Fruit fly (Drosophila melanogaster): ENCODE results near the gene Peritrophin-15a.

Peritrophin-15a gene

DNA sequence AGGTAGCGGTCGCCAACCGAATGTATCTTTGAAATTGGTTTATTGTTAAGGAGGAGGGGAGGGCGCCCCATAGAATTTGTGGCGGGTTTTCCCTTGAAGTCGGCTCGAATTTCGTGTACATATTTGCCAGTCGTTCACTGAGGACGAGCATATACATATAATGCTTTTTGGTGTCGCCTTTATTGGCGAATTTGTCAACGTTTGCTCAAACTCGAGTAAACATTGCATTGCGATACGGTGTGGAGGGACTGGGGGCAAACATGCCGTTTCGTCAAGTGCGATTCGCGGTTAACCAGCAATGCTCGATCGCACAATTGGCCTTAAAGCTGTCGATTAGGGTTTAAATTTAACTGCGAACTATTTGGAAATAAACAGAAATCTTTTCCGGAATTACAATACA is 21.7 kb upstream of the Peritrophin-15a start:
- peak; percentile 34 for TF ChIP-seq fkh (GFP tag; optimal IDR thresholded peaks at IDR 0.05)
- TF ChIP-seq pdm3 (GFP tag; optimal IDR thresholded peaks at IDR 0.05) = no peak
- TF ChIP-seq CG8119 (GFP tag; IDR thresholded peaks at IDR 0.05) = no peak
- peak; percentile 52 for TF ChIP-seq Eip78C (GFP tag)
- TF ChIP-seq vri (GFP tag; optimal IDR thresholded peaks at IDR 0.05) = peak; percentile 20
- TF ChIP-seq esn (GFP tag; optimal IDR thresholded peaks at IDR 0.05) = peak; percentile 23
- peak; percentile 31 for TF ChIP-seq svp (GFP tag)
- no peak for TF ChIP-seq Hr4 (GFP tag; optimal IDR thresholded peaks at IDR 0.05)
- no peak for TF ChIP-seq acj6 (GFP tag; optimal IDR thresholded peaks at IDR 0.05)
- peak; percentile 4 for TF ChIP-seq Blimp-1 (GFP tag; optimal IDR thresholded peaks at IDR 0.05)
- no peak for TF ChIP-seq ss (GFP tag; optimal IDR thresholded peaks at IDR 0.05)
- TF ChIP-seq lz (GFP tag; optimal IDR thresholded peaks at IDR 0.05) = no peak

DNA sequence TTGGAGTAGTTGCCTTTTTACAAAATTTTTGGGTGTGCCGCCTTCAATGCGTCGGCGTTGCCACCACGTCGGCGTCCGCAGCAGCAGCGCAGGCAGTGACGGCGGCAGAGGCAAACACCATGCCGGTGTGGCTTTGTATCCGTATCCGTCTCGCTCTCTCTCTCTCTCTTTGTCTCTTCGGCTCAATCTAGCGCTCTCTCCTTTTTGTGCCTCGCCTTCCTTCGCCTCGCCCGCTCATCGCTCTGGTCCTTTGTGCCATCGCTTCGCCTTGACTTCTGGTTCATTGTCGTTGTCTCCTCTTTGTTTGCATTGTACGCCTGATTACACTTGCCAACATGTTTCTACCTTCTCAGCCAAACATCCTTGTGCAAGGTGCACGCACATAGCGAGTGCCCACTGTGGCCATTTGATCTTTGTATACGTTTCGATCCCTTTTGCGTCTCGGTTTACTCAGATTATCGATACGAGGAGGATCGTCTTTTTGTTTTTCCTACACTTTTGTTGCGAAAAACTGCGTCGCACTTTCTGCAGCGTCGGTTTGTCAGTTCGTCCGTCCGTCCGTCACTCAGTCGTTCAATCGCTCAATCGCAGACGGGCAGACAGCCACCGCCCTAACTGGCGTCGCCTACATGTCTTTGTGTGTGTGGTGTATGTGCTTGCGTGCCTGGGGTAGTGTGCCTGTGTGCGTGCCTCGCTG is 20.6 kb upstream of the Peritrophin-15a start:
- peak; percentile 76 for TF ChIP-seq CG6792 (GFP tag; optimal IDR thresholded peaks at IDR 0.05)
- peak; percentile 59 for TF ChIP-seq CG8632 (GFP tag; optimal IDR thresholded peaks at IDR 0.05)
- peak; percentile 16 for TF ChIP-seq fkh (GFP tag; optimal IDR thresholded peaks at IDR 0.05)
- TF ChIP-seq CG31627 (GFP tag; optimal IDR thresholded peaks at IDR 0.05) = peak; percentile 73
- TF ChIP-seq CG32006 (GFP tag; optimal IDR thresholded peaks at IDR 0.05) = peak; percentile 65
- TF ChIP-seq CG10669 (GFP tag; optimal IDR thresholded peaks at IDR 0.05) = peak; percentile 77
- peak; percentile 84 for TF ChIP-seq dsx (GFP tag; optimal IDR thresholded peaks at IDR 0.05; ENCODE audit: poor library complexity, severe bottlenecking)
- TF ChIP-seq CG3032 (tag; optimal IDR thresholded peaks at IDR 0.05) = peak; percentile 63
- TF ChIP-seq fd85E (GFP tag; optimal IDR thresholded peaks at IDR 0.05) = peak; percentile 62
- TF ChIP-seq cyc (GFP tag; optimal IDR thresholded peaks at IDR 0.05) = peak; percentile 72
- peak; percentile 55; the same call in 2 of the 3 replicates for TF ChIP-seq CG8119 (GFP tag; IDR thresholded peaks at IDR 0.05)
- peak; percentile 85 for TF ChIP-seq esn (GFP tag; optimal IDR thresholded peaks at IDR 0.05)
- TF ChIP-seq svp (GFP tag) = peak; percentile 99
- TF ChIP-seq Sox14 (GFP tag; optimal IDR thresholded peaks at IDR 0.05) = peak; percentile 98
- TF ChIP-seq spab (GFP tag; optimal IDR thresholded peaks at IDR 0.05) = peak; percentile 75
- TF ChIP-seq vri (GFP tag; optimal IDR thresholded peaks at IDR 0.05) = peak; percentile 55
- TF ChIP-seq CG11902 (GFP tag; optimal IDR thresholded peaks at IDR 0.05) = peak; percentile 30
- TF ChIP-seq salr (GFP tag; optimal IDR thresholded peaks at IDR 0.05) = peak; percentile 32 to 63
- TF ChIP-seq lz (GFP tag; optimal IDR thresholded peaks at IDR 0.05) = peak; percentile 79
- TF ChIP-seq CG16779 (tag; optimal IDR thresholded peaks at IDR 0.05) = peak; percentile 61
- peak; percentile 29 for TF ChIP-seq Blimp-1 (GFP tag; optimal IDR thresholded peaks at IDR 0.05)
- peak; percentile 60 for TF ChIP-seq CG15336 (GFP tag; IDR thresholded peaks at IDR 0.05)
- TF ChIP-seq Hr38 (GFP tag; optimal IDR thresholded peaks at IDR 0.05) = no peak
- TF ChIP-seq Hr4 (GFP tag; optimal IDR thresholded peaks at IDR 0.05) = peak; percentile 56
- peak; percentile 16 for TF ChIP-seq CG6276 (GFP tag; optimal IDR thresholded peaks at IDR 0.05)
- TF ChIP-seq CG6163 (GFP tag; IDR thresholded peaks at IDR 0.05) = peak; percentile 82
- no peak for TF ChIP-seq CG4318 (GFP tag; optimal IDR thresholded peaks at IDR 0.05)
- no peak for TF ChIP-seq Eip93F (GFP tag; optimal IDR thresholded peaks at IDR 0.05)
- TF ChIP-seq pdm3 (GFP tag; optimal IDR thresholded peaks at IDR 0.05) = peak; percentile 75
- peak; percentile 73 for TF ChIP-seq CG6808 (GFP tag; optimal IDR thresholded peaks at IDR 0.05)
- TF ChIP-seq topi (GFP tag; optimal IDR thresholded peaks at IDR 0.05) = peak; percentile 78
- TF ChIP-seq Ets96B (tag; optimal IDR thresholded peaks at IDR 0.05) = peak; percentile 76
- TF ChIP-seq Sox102F (GFP tag; optimal IDR thresholded peaks at IDR 0.05) = peak; percentile 88
- TF ChIP-seq net (GFP tag; optimal IDR thresholded peaks at IDR 0.05) = peak; percentile 59
- TF ChIP-seq Hr39 (GFP tag; optimal IDR thresholded peaks at IDR 0.05) = peak; percentile 78
- peak; percentile 51; the same call in 1 of the 2 replicates for TF ChIP-seq CG11294 (GFP tag; IDR thresholded peaks at IDR 0.05)
- no peak for TF ChIP-seq Gug (GFP tag; IDR thresholded peaks at IDR 0.05)
- peak; percentile 14 for TF ChIP-seq dac (GFP tag; optimal IDR thresholded peaks at IDR 0.05)
- peak; percentile 58 for TF ChIP-seq OdsH (GFP tag; optimal IDR thresholded peaks at IDR 0.05)
- TF ChIP-seq Smox (GFP tag; optimal IDR thresholded peaks at IDR 0.05) = peak; percentile 73
- peak; percentile 81 for TF ChIP-seq CG3919 (GFP tag; optimal IDR thresholded peaks at IDR 0.05)
- peak; percentile 82 to 90 for TF ChIP-seq ss (GFP tag; optimal IDR thresholded peaks at IDR 0.05)
- TF ChIP-seq Ets21C (GFP tag; optimal IDR thresholded peaks at IDR 0.05) = peak; percentile 60
- peak; percentile 94 for TF ChIP-seq Eip78C (GFP tag)
- TF ChIP-seq CG34406 (GFP tag; optimal IDR thresholded peaks at IDR 0.05) = peak; percentile 56
- peak; percentile 65 for TF ChIP-seq acj6 (GFP tag; optimal IDR thresholded peaks at IDR 0.05)

All from whole organism, prepupa.